Worm (Caenorhabditis elegans) whole organism, midembryonic: ENCODE data around the gene F58A6.5.

Experiments used
- T22C8.4 ChIP-seq: fragments of 200-800 bp; sonication (Bioruptor generic); IDR thresholded peaks from 2 replicates; pipeline ENCODE4 v1.3.6; 2022; ENCODE audit warnings: missing genetic modification characterization, missing compliant biosample characterization
- cog-1 ChIP-seq: sonication (generic microtip); optimal IDR thresholded peaks from 2 replicates; lab custom pipeline; 2016; ENCODE audit warnings: missing genetic modification characterization, missing compliant biosample characterization
- flt-1 ChIP-seq: fragments of 200-800 bp; sonication (Bioruptor generic); IDR thresholded peaks from 2 replicates; pipeline ENCODE4 v1.3.6; 2022; ENCODE audit warnings: missing genetic modification characterization, missing compliant biosample characterization
- klf-2 ChIP-seq: fragments of 200-800 bp; sonication (Bioruptor generic); conservative IDR thresholded peaks from 2 replicates; pipeline ENCODE4 v1.3.6; 2022; ENCODE audit warnings: missing genetic modification reagents, missing genetic modification characterization, missing compliant biosample characterization
- med-1 ChIP-seq: sonication (generic microtip); optimal IDR thresholded peaks from 2 replicates; lab custom pipeline; 2017; ENCODE audit warnings: missing genetic modification characterization, mild to moderate bottlenecking, missing compliant biosample characterization, antibody characterized with exemption, missing genetic modification reagents; ENCODE audit not compliant: insufficient read depth
- ref-1 ChIP-seq: fragments of 200-800 bp; sonication (Bioruptor generic); conservative IDR thresholded peaks from 2 replicates; pipeline ENCODE4 v1.3.6; 2022; ENCODE audit warnings: missing genetic modification reagents, missing genetic modification characterization, missing compliant biosample characterization
- tab-1 ChIP-seq: fragments of 200-800 bp; sonication (Bioruptor generic); IDR thresholded peaks from 2 replicates; pipeline ENCODE4 v1.3.6; 2022; ENCODE audit warnings: missing genetic modification characterization, missing compliant biosample characterization
- ztf-23 ChIP-seq: fragments of 200-800 bp; sonication (Bioruptor generic); IDR thresholded peaks from 2 replicates; pipeline ENCODE4 v1.3.6; 2022; ENCODE audit warnings: missing genetic modification reagents, missing genetic modification characterization, missing compliant biosample characterization
- ztf-29 ChIP-seq: fragments of 200-800 bp; sonication (Bioruptor generic); IDR thresholded peaks from 2 replicates; pipeline ENCODE4 v1.3.6; 2022; ENCODE audit warnings: missing genetic modification reagents, missing genetic modification characterization, missing compliant biosample characterization

F58A6.5 gene

ce11 chrII:5184661-5185545, 36.7 kb upstream of the F58A6.5 start:
- TF ChIP-seq ztf-29 (no peak), tab-1 (GFP tag; lab: Robert Waterston, UW) (no peak), med-1 (GFP tag; lab: Kevin White, UChicago) (no peak), cog-1 (tag; lab: Kevin White, UChicago) (no peak), flt-1 (GFP tag; lab: Robert Waterston, UW) (no peak), klf-2 (GFP tag; lab: Robert Waterston, UW) (no peak), T22C8.4 (GFP tag; lab: Robert Waterston, UW) (no peak), ztf-23 (GFP tag; lab: Robert Waterston, UW) (no peak), ref-1 (GFP tag; lab: Robert Waterston, UW) (no peak)

- TF ChIP-seq klf-2 (GFP tag; lab: Robert Waterston, UW) = no peak
Measured at ce11 chrII:5183207-5183606, 35.0 kb upstream of the F58A6.5 start.

ce11 chrII:5182451-5182850, 34.2 kb upstream of the F58A6.5 start:
- TF ChIP-seq T22C8.4 (GFP tag; lab: Robert Waterston, UW) = no peak
- TF ChIP-seq cog-1 (tag; lab: Kevin White, UChicago) = no peak

ce11 chrII:5181497-5181896, 33.2 kb upstream of the F58A6.5 start:
- TF ChIP-seq ztf-23 (GFP tag; lab: Robert Waterston, UW) = no peak
- peak; percentile 10 for TF ChIP-seq med-1 (GFP tag; lab: Kevin White, UChicago)
- peak; percentile 53 for TF ChIP-seq cog-1 (tag; lab: Kevin White, UChicago)
- TF ChIP-seq flt-1 (GFP tag; lab: Robert Waterston, UW) = peak; percentile 68; the same call in 1 of the 2 replicates

- TF ChIP-seq tab-1 (GFP tag; lab: Robert Waterston, UW) (no peak), cog-1 (tag; lab: Kevin White, UChicago) (no peak), med-1 (GFP tag; lab: Kevin White, UChicago) (no peak), klf-2 (GFP tag; lab: Robert Waterston, UW) (no peak), ztf-29 (no peak), T22C8.4 (GFP tag; lab: Robert Waterston, UW) (no peak), ztf-23 (GFP tag; lab: Robert Waterston, UW) (no peak), ref-1 (GFP tag; lab: Robert Waterston, UW) (no peak), flt-1 (GFP tag; lab: Robert Waterston, UW) (no peak)
Measured at ce11 chrII:5180272-5180671, 32.0 kb upstream of the F58A6.5 start.

ce11 chrII:5178609-5179008, 30.4 kb upstream of the F58A6.5 start:
- no peak for TF ChIP-seq tab-1 (GFP tag; lab: Robert Waterston, UW)
- no peak for TF ChIP-seq med-1 (GFP tag; lab: Kevin White, UChicago)
- TF ChIP-seq ztf-29 = no peak
- TF ChIP-seq T22C8.4 (GFP tag; lab: Robert Waterston, UW) = no peak
- no peak for TF ChIP-seq cog-1 (tag; lab: Kevin White, UChicago)
- no peak for TF ChIP-seq flt-1 (GFP tag; lab: Robert Waterston, UW)
- TF ChIP-seq ztf-23 (GFP tag; lab: Robert Waterston, UW) = no peak
- no peak for TF ChIP-seq ref-1 (GFP tag; lab: Robert Waterston, UW)
- no peak for TF ChIP-seq klf-2 (GFP tag; lab: Robert Waterston, UW)

- TF ChIP-seq ztf-23 (GFP tag; lab: Robert Waterston, UW) (no peak), tab-1 (GFP tag; lab: Robert Waterston, UW) (no peak), klf-2 (GFP tag; lab: Robert Waterston, UW) (no peak), med-1 (GFP tag; lab: Kevin White, UChicago) (no peak), cog-1 (tag; lab: Kevin White, UChicago) (no peak), ztf-29 (no peak), flt-1 (GFP tag; lab: Robert Waterston, UW) (no peak), T22C8.4 (GFP tag; lab: Robert Waterston, UW) (no peak), ref-1 (GFP tag; lab: Robert Waterston, UW) (no peak)
Measured at ce11 chrII:5177902-5178301, 29.7 kb upstream of the F58A6.5 start, which contains the start of gene C27D6.12. Gene C27D6.12, minus strand, starts transcription at chrII:5178002.

- TF ChIP-seq ztf-23 (GFP tag; lab: Robert Waterston, UW) = no peak
- no peak for TF ChIP-seq cog-1 (tag; lab: Kevin White, UChicago)
- no peak for TF ChIP-seq tab-1 (GFP tag; lab: Robert Waterston, UW)
- TF ChIP-seq flt-1 (GFP tag; lab: Robert Waterston, UW) = no peak
Measured at ce11 chrII:5176934-5177333, 28.7 kb upstream of the F58A6.5 start.

- no peak for TF ChIP-seq tab-1 (GFP tag; lab: Robert Waterston, UW)
Measured at ce11 chrII:5174370-5174769, 26.1 kb upstream of the F58A6.5 start, which contains the start of gene C27D6.3. Gene C27D6.3, minus strand, starts transcription at chrII:5174470.

ce11 chrII:5172451-5172850, 24.2 kb upstream of the F58A6.5 start, which contains the start of gene C27D6.1:
Gene C27D6.1, plus strand, starts transcription at chrII:5172751.
- no peak for TF ChIP-seq klf-2 (GFP tag; lab: Robert Waterston, UW)
- TF ChIP-seq ztf-23 (GFP tag; lab: Robert Waterston, UW) = no peak
- TF ChIP-seq ref-1 (GFP tag; lab: Robert Waterston, UW) = no peak
- no peak for TF ChIP-seq cog-1 (tag; lab: Kevin White, UChicago)
- no peak for TF ChIP-seq ztf-29
- no peak for TF ChIP-seq tab-1 (GFP tag; lab: Robert Waterston, UW)
- TF ChIP-seq flt-1 (GFP tag; lab: Robert Waterston, UW) = no peak
